Worm (Caenorhabditis elegans): ENCODE measurements around the gene hpo-25.

ce11 chrII:2328963-2329442 lies 40.1 kb upstream of the hpo-25 start, which contains the start of the genes ZK1240.8 and ZK1240.1:
- no peak for TF ChIP-seq nhr-25 (tag; optimal IDR thresholded peaks at IDR 0.05)
- TF ChIP-seq crh-2 (tag; optimal IDR thresholded peaks at IDR 0.05): no peak
- no peak for TF ChIP-seq unc-62 (GFP tag; optimal IDR thresholded peaks at IDR 0.05)
- TF ChIP-seq egl-27 (tag; optimal IDR thresholded peaks at IDR 0.05): no peak
- no peak for TF ChIP-seq nhr-237 (tag; optimal IDR thresholded peaks at IDR 0.05)
- TF ChIP-seq snpc-4 (tag; optimal IDR thresholded peaks at IDR 0.05): no peak

Measured in whole organism, L2 larva.